Fruit fly (Drosophila melanogaster) whole organism, wandering third instar larva: ENCODE data around the gene CtIP.

Source experiments
- CrebA ChIP-seq: fragments of 200-800 bp; sonication (Bioruptor generic); optimal IDR thresholded peaks from 2 replicates; lab custom pipeline; 2016; ENCODE audit warnings: missing biosample characterization, mild to moderate bottlenecking, missing genetic modification characterization, borderline replicate concordance
- Hnf4 ChIP-seq: fragments of 200-800 bp; sonication (Bioruptor generic); optimal IDR thresholded peaks from 2 replicates; lab custom pipeline; 2016; ENCODE audit warnings: missing biosample characterization, mild to moderate bottlenecking, missing genetic modification characterization
- OdsH ChIP-seq: fragments of 200-800 bp; sonication (Bioruptor generic); optimal IDR thresholded peaks from 2 replicates; lab custom pipeline; 2016; ENCODE audit warnings: missing biosample characterization, mild to moderate bottlenecking, missing genetic modification characterization
- br ChIP-seq: fragments of 200-800 bp; sonication (Bioruptor generic); optimal IDR thresholded peaks from 2 replicates; lab custom pipeline; 2016; ENCODE audit warnings: missing biosample characterization, missing genetic modification characterization
- fru ChIP-seq: fragments of 200-800 bp; sonication (Bioruptor generic); optimal IDR thresholded peaks from 3 replicates; lab custom pipeline; 2016; ENCODE audit warnings: missing biosample characterization, mild to moderate bottlenecking, missing genetic modification characterization
- h ChIP-seq: fragments of 200-800 bp; sonication (Bioruptor generic); optimal IDR thresholded peaks from 3 replicates; lab custom pipeline; 2016; ENCODE audit warnings: missing biosample characterization, mild to moderate bottlenecking, missing genetic modification characterization
- woc ChIP-seq: sonication (Bioruptor generic); optimal IDR thresholded peaks from 2 replicates; lab custom pipeline; 2016; ENCODE audit warnings: missing biosample characterization, mild to moderate bottlenecking, missing genetic modification characterization

- TF ChIP-seq CrebA (GFP tag; lab: Kevin White, UChicago) = no peak
- no peak for TF ChIP-seq OdsH (GFP tag; lab: Kevin White, UChicago)
- no peak for TF ChIP-seq fru (GFP tag; lab: Kevin White, UChicago)
- no peak for TF ChIP-seq woc (GFP tag; lab: Kevin White, UChicago)
- TF ChIP-seq Hnf4 (GFP tag; lab: Kevin White, UChicago) = no peak
- no peak for TF ChIP-seq br (GFP tag; lab: Kevin White, UChicago)
- TF ChIP-seq h (GFP tag; lab: Kevin White, UChicago) = no peak
Measured at dm6 chr3L:20467433-20467832, 31.4 kb downstream of the CtIP start.
